Fruit fly (Drosophila melanogaster) whole organism, embryonic: ENCODE results near the gene CG46059.
A peak's percentile ranks its signal among the peaks of the same experiment; 100 is the strongest.

Source experiments
- Atf6 ChIP-seq: fragments of 200-800 bp; sonication (Bioruptor generic); IDR thresholded peaks from 2 replicates; pipeline ENCODE4 v1.3.6; 2022; ENCODE audit warnings: missing biosample characterization, missing genetic modification characterization
- CG10209 ChIP-seq: fragments of 200-800 bp; sonication (Bioruptor generic); optimal IDR thresholded peaks from 3 replicates; lab custom pipeline; 2017; ENCODE audit warnings: missing biosample characterization, mild to moderate bottlenecking, missing genetic modification characterization, missing genetic modification reagents
- CG11504 ChIP-seq: fragments of 200-800 bp; sonication (Bioruptor generic); optimal IDR thresholded peaks from 3 replicates; lab custom pipeline; 2019; ENCODE audit warnings: missing biosample characterization, mild to moderate bottlenecking, missing genetic modification characterization, moderate library complexity
- CG14860 ChIP-seq: fragments of 200-800 bp; sonication (Bioruptor generic); IDR thresholded peaks from 3 replicates; pipeline ENCODE4 v1.3.6; 2022; ENCODE audit warnings: missing biosample characterization, missing genetic modification characterization; ENCODE audit not compliant: partially characterized antibody
- CG15696 ChIP-seq: fragments of 200-800 bp; sonication (Bioruptor generic); optimal IDR thresholded peaks from 2 replicates; lab custom pipeline; 2019; ENCODE audit warnings: missing biosample characterization, mild to moderate bottlenecking, missing genetic modification characterization, moderate library complexity
- CG1602 ChIP-seq: fragments of 200-800 bp; sonication (Bioruptor generic); optimal IDR thresholded peaks from 3 replicates; lab custom pipeline; 2016; ENCODE audit warnings: missing biosample characterization, missing genetic modification characterization
- CG17186 ChIP-seq: fragments of 200-800 bp; sonication (Bioruptor generic); optimal IDR thresholded peaks from 3 replicates; lab custom pipeline; 2017; ENCODE audit warnings: missing biosample characterization, missing genetic modification reagents, missing genetic modification characterization
- CG17385 ChIP-seq: fragments of 200-800 bp; sonication (Bioruptor generic); optimal IDR thresholded peaks from 3 replicates; lab custom pipeline; 2018; ENCODE audit warnings: missing biosample characterization, mild to moderate bottlenecking, missing genetic modification characterization
- CG17802 ChIP-seq: fragments of 200-800 bp; sonication (Bioruptor generic); optimal IDR thresholded peaks from 2 replicates; lab custom pipeline; 2018; ENCODE audit warnings: missing biosample characterization, mild to moderate bottlenecking, missing genetic modification characterization, moderate library complexity
- CG18599 ChIP-seq: fragments of 200-800 bp; sonication (Bioruptor generic); optimal IDR thresholded peaks from 3 replicates; lab custom pipeline; 2017; ENCODE audit warnings: missing biosample characterization, missing genetic modification characterization, mild to moderate bottlenecking, moderate library complexity, missing genetic modification reagents
- CG2120 ChIP-seq: fragments of 200-800 bp; sonication (Bioruptor generic); optimal IDR thresholded peaks from 3 replicates; lab custom pipeline; 2016; ENCODE audit warnings: missing biosample characterization, missing genetic modification characterization
- CG2678 ChIP-seq: fragments of 200-800 bp; sonication (Bioruptor generic); optimal IDR thresholded peaks from 3 replicates; lab custom pipeline; 2019; ENCODE audit warnings: missing biosample characterization, mild to moderate bottlenecking, missing genetic modification characterization, moderate library complexity
- CG3065 ChIP-seq: fragments of 200-800 bp; sonication (Bioruptor generic); optimal IDR thresholded peaks from 2 replicates; lab custom pipeline; 2016; ENCODE audit warnings: missing biosample characterization, missing genetic modification characterization
- CG32767 ChIP-seq: fragments of 200-800 bp; sonication (Bioruptor generic); IDR thresholded peaks from 2 replicates; pipeline ENCODE4 v1.3.6; 2022; ENCODE audit warnings: missing biosample characterization, missing genetic modification characterization
- CG4404 ChIP-seq: fragments of 200-800 bp; sonication (Bioruptor generic); IDR thresholded peaks from 2 replicates; pipeline ENCODE4 v1.3.6; 2022; ENCODE audit warnings: missing biosample characterization, missing genetic modification characterization
- CG5180 ChIP-seq: fragments of 200-800 bp; sonication (Bioruptor generic); optimal IDR thresholded peaks from 3 replicates; lab custom pipeline; 2017; ENCODE audit warnings: missing biosample characterization, missing genetic modification characterization, mild to moderate bottlenecking, moderate library complexity, missing genetic modification reagents
- CG9727 ChIP-seq: fragments of 200-800 bp; sonication (Bioruptor generic); optimal IDR thresholded peaks from 3 replicates; lab custom pipeline; 2017; ENCODE audit warnings: missing biosample characterization, mild to moderate bottlenecking, missing genetic modification characterization
- Ets97D ChIP-seq: fragments of 200-800 bp; sonication (Bioruptor generic); optimal IDR thresholded peaks from 3 replicates; lab custom pipeline; 2016; ENCODE audit warnings: missing biosample characterization, missing genetic modification characterization
- Lim3 ChIP-seq: fragments of 200-800 bp; sonication (Bioruptor generic); IDR thresholded peaks from 2 replicates; pipeline ENCODE4 v1.3.6; 2022; ENCODE audit warnings: missing biosample characterization, missing genetic modification characterization
- Mad ChIP-seq: fragments of 200-800 bp; sonication (Bioruptor generic); optimal IDR thresholded peaks from 2 replicates; lab custom pipeline; 2016; ENCODE audit warnings: missing biosample characterization, missing genetic modification characterization
- Ssrp ChIP-seq: fragments of 200-800 bp; sonication (Bioruptor generic); optimal IDR thresholded peaks from 2 replicates; lab custom pipeline; 2018; ENCODE audit warnings: missing biosample characterization, mild to moderate bottlenecking, missing genetic modification characterization, moderate library complexity
- Xrp1 ChIP-seq: fragments of 200-800 bp; sonication (Bioruptor generic); IDR thresholded peaks from 2 replicates; pipeline ENCODE4 v1.3.6; 2022; ENCODE audit warnings: missing biosample characterization, missing genetic modification characterization
- ac ChIP-seq: fragments of 200-800 bp; sonication (Bioruptor generic); optimal IDR thresholded peaks from 3 replicates; lab custom pipeline; 2017; ENCODE audit warnings: missing biosample characterization, mild to moderate bottlenecking, missing genetic modification characterization
- ara ChIP-seq: fragments of 200-800 bp; sonication (Bioruptor generic); IDR thresholded peaks from 2 replicates; pipeline ENCODE4 v1.3.6; 2022; ENCODE audit warnings: missing biosample characterization, missing genetic modification characterization
- bsh ChIP-seq, 2 experiments: fragments of 200-800 bp; sonication (Bioruptor generic); optimal IDR thresholded peaks; 2 replicates each; lab custom pipeline; 2017 to 2018; ENCODE audit warnings: mild to moderate bottlenecking in 2 of 2, missing biosample characterization in 2 of 2, missing genetic modification characterization in 2 of 2, moderate library complexity in 1 of 2
- ci ChIP-seq: fragments of 200-800 bp; sonication (Bioruptor generic); IDR thresholded peaks from 3 replicates; pipeline ENCODE4 v1.3.6; 2022; ENCODE audit warnings: missing biosample characterization, missing genetic modification characterization
- croc ChIP-seq: fragments of 200-800 bp; sonication (Bioruptor generic); conservative IDR thresholded peaks from 3 replicates; pipeline ENCODE4 v1.3.6; 2022; ENCODE audit warnings: missing biosample characterization, missing genetic modification characterization
- dmrt11E ChIP-seq: fragments of 200-800 bp; sonication (Bioruptor generic); optimal IDR thresholded peaks from 3 replicates; lab custom pipeline; 2018; ENCODE audit warnings: missing biosample characterization, mild to moderate bottlenecking, missing genetic modification characterization, moderate library complexity
- gem ChIP-seq: fragments of 200-800 bp; sonication (Bioruptor generic); optimal IDR thresholded peaks from 2 replicates; lab custom pipeline; 2019; ENCODE audit warnings: missing biosample characterization, mild to moderate bottlenecking, missing genetic modification characterization, moderate library complexity
- grau ChIP-seq: fragments of 200-800 bp; optimal IDR thresholded peaks from 3 replicates; lab custom pipeline; 2019; ENCODE audit warnings: missing biosample characterization, mild to moderate bottlenecking, missing genetic modification characterization, moderate library complexity
- ham ChIP-seq: fragments of 200-800 bp; sonication (Bioruptor generic); IDR thresholded peaks from 2 replicates; pipeline ENCODE4 v1.3.6; 2022; ENCODE audit warnings: missing biosample characterization, missing genetic modification characterization
- klu ChIP-seq: fragments of 200-800 bp; sonication (Bioruptor generic); IDR thresholded peaks from 2 replicates; pipeline ENCODE4 v1.3.6; 2022; ENCODE audit warnings: missing biosample characterization, missing genetic modification characterization
- lola ChIP-seq, 3 experiments: fragments of >200 bp in 2 of 3; fragments of 200-800 bp in 1 of 3; sonication (Bioruptor generic) in 1 of 3; optimal IDR thresholded peaks; 2 replicates each; lab custom pipeline; 2017 to 2019; ENCODE audit warnings: missing biosample characterization in 3 of 3, missing genetic modification characterization in 3 of 3, mild to moderate bottlenecking in 1 of 3, moderate library complexity in 1 of 3
- mam ChIP-seq: fragments of 200-800 bp; sonication (Bioruptor generic); optimal IDR thresholded peaks from 3 replicates; lab custom pipeline; 2016; ENCODE audit warnings: missing biosample characterization, missing genetic modification characterization
- otp ChIP-seq: fragments of 200-800 bp; sonication (Bioruptor generic); IDR thresholded peaks from 3 replicates; pipeline ENCODE4, ENCODE4 v1.3.6; 2022; ENCODE audit warnings: missing biosample characterization, missing genetic modification characterization
- pita ChIP-seq: fragments of 200-800 bp; sonication (Bioruptor generic); optimal IDR thresholded peaks from 2 replicates; lab custom pipeline; 2017; ENCODE audit warnings: missing biosample characterization, mild to moderate bottlenecking, missing genetic modification characterization
- pnt ChIP-seq: fragments of 200-800 bp; sonication (Bioruptor generic); optimal IDR thresholded peaks from 3 replicates; lab custom pipeline; 2016; ENCODE audit warnings: missing biosample characterization, missing genetic modification characterization
- prd ChIP-seq, 3 experiments: fragments of >200 bp in 2 of 3; fragments of 200-800 bp in 1 of 3; sonication (Bioruptor generic) in 1 of 3; optimal IDR thresholded peaks in 2 of 3; IDR thresholded peaks in 1 of 3; 2 replicates in 2 of 3; 3 replicates in 1 of 3; pipeline versions ENCODE4 v1.3.6 to Lab custom; 2017 to 2022; ENCODE audit warnings: missing biosample characterization in 1 of 3, missing genetic modification characterization in 1 of 3
- pum ChIP-seq: fragments of 200-800 bp; sonication (Bioruptor generic); optimal IDR thresholded peaks from 2 replicates; lab custom pipeline; 2016; ENCODE audit warnings: missing biosample characterization, missing genetic modification characterization
- ranshi ChIP-seq: fragments of 200-800 bp; sonication (Bioruptor generic); IDR thresholded peaks from 2 replicates; pipeline ENCODE4 v1.3.6; 2022; ENCODE audit warnings: missing biosample characterization, missing genetic modification characterization
- row ChIP-seq: fragments of 200-800 bp; sonication (Bioruptor generic); IDR thresholded peaks from 3 replicates; pipeline ENCODE4 v1.3.6; 2022; ENCODE audit warnings: missing biosample characterization, missing genetic modification characterization
- sens ChIP-seq: fragments of 200-800 bp; sonication (Bioruptor generic); peaks from one replicate; lab custom pipeline; 2016; ENCODE audit warnings: missing biosample characterization, missing genetic modification characterization
- sisA ChIP-seq: fragments of 200-800 bp; sonication (Bioruptor generic); IDR thresholded peaks from 2 replicates; pipeline ENCODE4 v1.3.6; 2022; ENCODE audit warnings: missing biosample characterization, missing genetic modification characterization
- tin ChIP-seq: fragments of 200-800 bp; sonication (Bioruptor generic); optimal IDR thresholded peaks from 3 replicates; lab custom pipeline; 2016; ENCODE audit warnings: missing biosample characterization, missing genetic modification characterization
- tio ChIP-seq: fragments of 200-800 bp; sonication (Bioruptor generic); optimal IDR thresholded peaks from 2 replicates; lab custom pipeline; 2017; ENCODE audit warnings: missing biosample characterization, missing genetic modification characterization, inconsistent platforms
- tna ChIP-seq: fragments of 200-800 bp; sonication (Bioruptor generic); IDR thresholded peaks from 2 replicates; pipeline ENCODE4 v1.3.6; 2022; ENCODE audit warnings: missing biosample characterization, missing genetic modification characterization; ENCODE audit not compliant: partially characterized antibody
- zen ChIP-seq: fragments of 200-800 bp; sonication (Bioruptor generic); optimal IDR thresholded peaks from 3 replicates; lab custom pipeline; 2018; ENCODE audit warnings: missing biosample characterization, mild to moderate bottlenecking, missing genetic modification characterization, moderate library complexity

The CG46059 gene

DNA sequence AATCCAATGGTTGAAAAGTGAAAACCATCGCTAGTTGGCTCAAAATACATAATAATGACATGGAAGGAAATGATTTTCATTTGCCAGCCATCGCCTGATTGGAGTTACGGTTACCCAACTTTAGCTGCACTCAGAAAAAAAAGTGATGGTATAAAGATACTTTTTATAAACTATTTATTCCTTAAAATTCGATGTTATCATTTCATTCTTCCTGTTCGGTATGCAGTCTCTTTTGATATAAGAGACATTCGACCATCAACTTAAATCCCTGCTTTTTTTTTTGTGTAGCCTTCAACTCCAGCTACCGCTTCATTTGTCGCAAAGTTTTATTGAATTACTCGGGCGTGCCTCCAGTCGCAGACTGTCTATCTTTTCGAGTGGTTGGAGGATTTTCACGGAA, 28.8 kb upstream of the CG46059 start (continued):
- TF ChIP-seq tio (peak; percentile 2), ham (GFP tag; lab: Robert Waterston, UW) (no peak), pnt (peak; percentile 2), Ssrp (tag; lab: Kevin White, UChicago) (no peak), Mad (GFP tag; lab: Kevin White, UChicago) (no peak), gem (peak; percentile 54), ac (GFP tag; lab: Kevin White, UChicago) (no peak), tin (GFP tag; lab: Kevin White, UChicago) (peak; percentile 11), bsh (GFP tag; optimal IDR thresholded peaks at IDR 0.05; lab: Kevin White, UChicago) (peak in 1 of 2 experiments; percentile 47), CG2120 (GFP tag; lab: Kevin White, UChicago) (peak; percentile 14), dmrt11E (tag; lab: Kevin White, UChicago) (peak; percentile 51), sisA (peak; percentile 34), CG2678 (tag; lab: Kevin White, UChicago) (peak; percentile 1), mam (GFP tag; lab: Kevin White, UChicago) (no peak), Atf6 (GFP tag; lab: Robert Waterston, UW) (no peak), Lim3 (GFP tag; lab: Robert Waterston, UW) (no peak), CG17802 (no peak), ara (GFP tag; lab: Robert Waterston, UW) (0 out of 2 replicates have a peak, but pooled peaks have one; percentile 1), CG17186 (GFP tag; lab: Kevin White, UChicago) (no peak), CG32767 (no peak), ci (GFP tag; lab: Robert Waterston, UW) (no peak), CG9727 (GFP tag; lab: Kevin White, UChicago) (peak; percentile 42), tna (GFP tag; lab: Robert Waterston, UW) (no peak), sens (GFP tag; lab: Kevin White, UChicago) (peak; percentile 87), CG3065 (GFP tag; lab: Kevin White, UChicago) (no peak), ranshi (0 out of 2 replicates have a peak, but pooled peaks have one; percentile 42), Ets97D (GFP tag; lab: Kevin White, UChicago) (no peak), CG5180 (GFP tag; lab: Kevin White, UChicago) (no peak), lola (GFP tag; optimal IDR thresholded peaks at IDR 0.05; lab: Kevin White, UChicago) (peak in 1 of 3 experiments; percentile 29), grau (tag; lab: Kevin White, UChicago) (peak; percentile 2), CG11504 (tag; lab: Kevin White, UChicago) (peak; percentile 40), otp (GFP tag; lab: Robert Waterston, UW) (peak; percentile 18; the same call in 1 of the 3 replicates), CG1602 (GFP tag; lab: Kevin White, UChicago) (no peak), CG10209 (GFP tag; lab: Kevin White, UChicago) (peak; percentile 25), klu (GFP tag; lab: Robert Waterston, UW) (0 out of 2 replicates have a peak, but pooled peaks have one; percentile 11)

DNA sequence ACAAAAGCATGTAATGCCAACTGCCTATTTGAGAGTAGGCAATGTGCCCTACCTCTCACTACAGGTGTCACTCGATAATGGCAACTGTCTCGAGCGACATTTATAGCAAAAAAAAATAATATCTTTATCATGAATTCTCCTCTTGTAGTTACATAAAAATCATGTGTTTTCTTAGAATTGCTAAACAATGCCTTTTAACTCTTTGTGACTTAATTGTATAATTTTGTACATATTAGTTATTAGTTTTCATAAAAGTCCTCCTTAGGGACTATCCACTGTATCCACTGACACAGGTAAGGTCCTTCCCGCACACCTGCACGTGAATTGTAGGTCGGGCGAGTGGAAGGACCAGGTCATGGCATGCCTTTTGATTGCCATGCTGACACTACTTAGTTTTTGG, 25.3 kb upstream of the CG46059 start:
- no peak for TF ChIP-seq pita (GFP tag; lab: Kevin White, UChicago)
- TF ChIP-seq pum, result no peak
- no peak for TF ChIP-seq croc (GFP tag; lab: Robert Waterston, UW)
- TF ChIP-seq row (GFP tag; lab: Robert Waterston, UW), result peak; percentile 41; the same call in 2 of the 3 replicates
- no peak for TF ChIP-seq CG14860 (GFP tag; lab: Robert Waterston, UW)
- TF ChIP-seq grau (tag; lab: Kevin White, UChicago), result peak; percentile 84
- TF ChIP-seq CG4404 (GFP tag; lab: Robert Waterston, UW), result peak; percentile 38
- TF ChIP-seq sens (GFP tag; lab: Kevin White, UChicago), result peak; percentile 56
- TF ChIP-seq prd (optimal IDR thresholded peaks at IDR 0.05; lab: Kevin White, UChicago), result no peak
- TF ChIP-seq prd (GFP tag; IDR thresholded peaks at IDR 0.05; lab: Robert Waterston, UW), result peak; percentile 46; the same call in 1 of the 3 replicates
- TF ChIP-seq zen (tag; lab: Kevin White, UChicago), result peak; percentile 14
- peak; percentile 27 for TF ChIP-seq CG15696
- TF ChIP-seq Xrp1, result 0 out of 2 replicates have a peak, but pooled peaks have one; percentile 18
- TF ChIP-seq CG17385 (GFP tag; lab: Kevin White, UChicago), result no peak
- peak; percentile 15 for TF ChIP-seq CG18599 (GFP tag; lab: Kevin White, UChicago)
